Fruit fly (Drosophila melanogaster): ENCODE data around the gene CG3631.

CG3631 gene

dm6 chr3R:14886011-14886534 lies 6.8 kb downstream of the CG3631 start, which contains the start of the genes Rrp6, CG33331 and CG33332 (continued):
- TF ChIP-seq Bgb (GFP tag; IDR thresholded peaks at IDR 0.05; ENCODE audit: partially characterized antibody) = peak; percentile 58
- TF ChIP-seq H2.0 (GFP tag; IDR thresholded peaks at IDR 0.05) = peak; percentile 45
- TF ChIP-seq CG3726 (GFP tag; IDR thresholded peaks at IDR 0.05) = no peak
- peak; percentile 54 for TF ChIP-seq CG16815 (GFP tag; optimal IDR thresholded peaks at IDR 0.05)
- TF ChIP-seq CG30020 (tag; optimal IDR thresholded peaks at IDR 0.05) = peak; percentile 74
- TF ChIP-seq otp (GFP tag; IDR thresholded peaks at IDR 0.05) = no peak
- TF ChIP-seq CG9876 (GFP tag; optimal IDR thresholded peaks at IDR 0.05) = peak; percentile 33
- TF ChIP-seq CG3847 (GFP tag; IDR thresholded peaks at IDR 0.05) = peak; percentile 80
- TF ChIP-seq CG11247 (GFP tag; IDR thresholded peaks at IDR 0.05) = peak; percentile 65
- TF ChIP-seq HLH54F (GFP tag; optimal IDR thresholded peaks at IDR 0.05) = peak; percentile 74
- TF ChIP-seq Lim3 (GFP tag; IDR thresholded peaks at IDR 0.05) = no peak
- no peak for TF ChIP-seq Eip74EF (GFP tag; optimal IDR thresholded peaks at IDR 0.05)
- TF ChIP-seq CG2129 (GFP tag; IDR thresholded peaks at IDR 0.05; ENCODE audit: partially characterized antibody) = no peak
- peak; percentile 63 for TF ChIP-seq Xrp1 (GFP tag; IDR thresholded peaks at IDR 0.05)
- peak; percentile 46 for TF ChIP-seq Scr (GFP tag; IDR thresholded peaks at IDR 0.05; ENCODE audit: partially characterized antibody)
- peak; percentile 71 for TF ChIP-seq Six4 (GFP tag; optimal IDR thresholded peaks at IDR 0.05)
- peak; percentile 35 for TF ChIP-seq CG8290 (GFP tag; optimal IDR thresholded peaks at IDR 0.05)
- no peak for TF ChIP-seq CG8290 (tag; optimal IDR thresholded peaks at IDR 0.05)
- TF ChIP-seq klu (GFP tag; IDR thresholded peaks at IDR 0.05) = no peak; the same call in 1 of the 2 replicates
- no peak for TF ChIP-seq CG7271 (tag; optimal IDR thresholded peaks at IDR 0.05)
- TF ChIP-seq CG13894 (tag; optimal IDR thresholded peaks at IDR 0.05) = peak; percentile 66
- no peak for TF ChIP-seq dmrt99B (tag; optimal IDR thresholded peaks at IDR 0.05)
- no peak for TF ChIP-seq Trl (optimal IDR thresholded peaks at IDR 0.05)
- TF ChIP-seq Trl (GFP tag; optimal IDR thresholded peaks at IDR 0.05) = peak; percentile 68
- no peak for TF ChIP-seq CG15479 (GFP tag; optimal IDR thresholded peaks at IDR 0.05)
- TF ChIP-seq CG6254 (GFP tag; optimal IDR thresholded peaks at IDR 0.05) = no peak
- peak; percentile 72 for TF ChIP-seq CG12104 (GFP tag; optimal IDR thresholded peaks at IDR 0.05)
- peak; percentile 42; the same call in 2 of the 3 replicates for TF ChIP-seq tgo (GFP tag; IDR thresholded peaks at IDR 0.05)
- TF ChIP-seq pros (GFP tag; optimal IDR thresholded peaks at IDR 0.05) = no peak
- TF ChIP-seq CG7786 (GFP tag; optimal IDR thresholded peaks at IDR 0.05) = peak; percentile 65
- peak; percentile 44 for TF ChIP-seq Bdp1 (GFP tag; optimal IDR thresholded peaks at IDR 0.05)
- TF ChIP-seq Sox100B (GFP tag; optimal IDR thresholded peaks at IDR 0.05) = no peak
- peak; percentile 43 for TF ChIP-seq Myb (GFP tag; optimal IDR thresholded peaks at IDR 0.05)
- TF ChIP-seq BtbVII (GFP tag; optimal IDR thresholded peaks at IDR 0.05) = peak; percentile 44
- peak; percentile 29 to 59 for TF ChIP-seq Pdp1 (GFP tag; optimal IDR thresholded peaks at IDR 0.05)
- TF ChIP-seq bsh (GFP tag; optimal IDR thresholded peaks at IDR 0.05) = peak in 1 of 2 experiments; percentile 63
- TF ChIP-seq hth (optimal IDR thresholded peaks at IDR 0.05) = no peak
- TF ChIP-seq Dref (GFP tag; IDR thresholded peaks at IDR 0.05) = peak; percentile 57
- TF ChIP-seq CG11695 (GFP tag; IDR thresholded peaks at IDR 0.05) = peak; percentile 64; the same call in 2 of the 3 replicates
- TF ChIP-seq CG2712 (tag; optimal IDR thresholded peaks at IDR 0.05) = peak; percentile 78
- TF ChIP-seq ATbp (GFP tag; optimal IDR thresholded peaks at IDR 0.05) = no peak
- no peak for TF ChIP-seq Awh (GFP tag; IDR thresholded peaks at IDR 0.05)
- no peak for TF ChIP-seq CG4360 (GFP tag; IDR thresholded peaks at IDR 0.05)
- TF ChIP-seq ems (GFP tag; optimal IDR thresholded peaks at IDR 0.05) = peak; percentile 47
- peak; percentile 79 for TF ChIP-seq row (GFP tag; IDR thresholded peaks at IDR 0.05)
- peak; percentile 50 for TF ChIP-seq knrl (GFP tag; IDR thresholded peaks at IDR 0.05; ENCODE audit: partially characterized antibody)
- no peak for TF ChIP-seq abd-A (tag; optimal IDR thresholded peaks at IDR 0.05)
- peak; percentile 45 for TF ChIP-seq HmgZ (tag; optimal IDR thresholded peaks at IDR 0.05)
- no peak for TF ChIP-seq CG18599 (GFP tag; optimal IDR thresholded peaks at IDR 0.05)
- peak; percentile 80 for TF ChIP-seq CG34224 (GFP tag; IDR thresholded peaks at IDR 0.05; ENCODE audit: partially characterized antibody)
- TF ChIP-seq CG3838 (GFP tag; optimal IDR thresholded peaks at IDR 0.05) = peak; percentile 4
